Worm (Caenorhabditis elegans) whole organism, L4 larva: ENCODE results near the gene srbc-3.

Experiments used
- F10B5.3 ChIP-seq: sonication (generic microtip); optimal IDR thresholded peaks from 2 replicates; lab custom pipeline; 2016; ENCODE audit warnings: mild to moderate bottlenecking, missing genetic modification characterization, missing compliant biosample characterization
- T20F7.1 ChIP-seq: fragments of 200-800 bp; sonication (Bioruptor generic); optimal IDR thresholded peaks from 2 replicates; lab custom pipeline; 2018; ENCODE audit warnings: mild to moderate bottlenecking, missing genetic modification characterization, missing compliant biosample characterization
- T26A8.4 ChIP-seq: fragments of 200-800 bp; sonication (Bioruptor generic); IDR thresholded peaks from 2 replicates; pipeline ENCODE4 v1.3.6; 2022; ENCODE audit warnings: missing genetic modification characterization, missing compliant biosample characterization
- Y75B8A.6 ChIP-seq: fragments of 200-800 bp; sonication (Bioruptor generic); IDR thresholded peaks from 2 replicates; pipeline ENCODE4 v1.3.6; 2022; ENCODE audit warnings: missing genetic modification reagents, missing genetic modification characterization, missing compliant biosample characterization
- ZK337.2 ChIP-seq: fragments of 200-800 bp; sonication (Bioruptor generic); IDR thresholded peaks from 2 replicates; pipeline ENCODE4 v1.3.6; 2022; ENCODE audit warnings: missing genetic modification reagents, missing genetic modification characterization, missing compliant biosample characterization
- aha-1 ChIP-seq: fragments of 150-350 bp; peaks from one replicate; lab custom pipeline; 2014; ENCODE audit warnings: missing biosample characterization, missing genetic modification characterization
- ceh-44 ChIP-seq: fragments of 200-800 bp; sonication (Bioruptor generic); IDR thresholded peaks from 2 replicates; pipeline ENCODE4 v1.3.6; 2022; ENCODE audit warnings: missing genetic modification reagents, missing genetic modification characterization, missing compliant biosample characterization
- ces-1 ChIP-seq: fragments of 150-350 bp; sonication (generic microtip); optimal IDR thresholded peaks from 4 replicates; lab custom pipeline; 2014; ENCODE audit warnings: missing biosample characterization, missing genetic modification reagents, missing genetic modification characterization
- ctbp-1 ChIP-seq: fragments of 200-800 bp; sonication (Bioruptor generic); IDR thresholded peaks from 2 replicates; pipeline ENCODE4 v1.3.6; 2022; ENCODE audit warnings: missing genetic modification reagents, missing genetic modification characterization, missing compliant biosample characterization
- daf-12 ChIP-seq: fragments of 150-350 bp; optimal IDR thresholded peaks from 2 replicates; lab custom pipeline; 2014; ENCODE audit warnings: missing biosample characterization, missing genetic modification reagents, missing genetic modification characterization
- daf-16 ChIP-seq, 3 experiments: sonication (generic microtip); optimal IDR thresholded peaks; 2 replicates each; lab custom pipeline; 2016 to 2017; ENCODE audit warnings: missing genetic modification characterization in 3 of 3, missing genetic modification reagents in 3 of 3, mild to moderate bottlenecking in 2 of 3, missing compliant biosample characterization in 2 of 3, missing biosample characterization in 1 of 3, moderate library complexity in 1 of 3
- duxl-1 ChIP-seq: sonication (generic microtip); optimal IDR thresholded peaks from 2 replicates; lab custom pipeline; 2016; ENCODE audit warnings: mild to moderate bottlenecking, missing genetic modification characterization, moderate library complexity, missing compliant biosample characterization; ENCODE audit not compliant: poor library complexity
- dve-1 ChIP-seq: sonication (generic microtip); optimal IDR thresholded peaks from 2 replicates; lab custom pipeline; 2017; ENCODE audit warnings: antibody characterized with exemption, mild to moderate bottlenecking, missing genetic modification characterization, missing compliant biosample characterization; ENCODE audit not compliant: insufficient read depth
- fkh-10 ChIP-seq: fragments of 150-350 bp; optimal IDR thresholded peaks from 2 replicates; lab custom pipeline; 2014; ENCODE audit warnings: missing biosample characterization, missing genetic modification reagents, missing genetic modification characterization
- hlh-11 ChIP-seq: fragments of 200-800 bp; sonication (Bioruptor generic); optimal IDR thresholded peaks from 2 replicates; lab custom pipeline; 2018; ENCODE audit warnings: mild to moderate bottlenecking, missing genetic modification characterization, missing compliant biosample characterization
- lin-15B ChIP-seq: fragments of 150-350 bp; sonication (generic microtip); optimal IDR thresholded peaks from 3 replicates; lab custom pipeline; 2014; ENCODE audit warnings: missing biosample characterization, missing genetic modification characterization
- lin-29 ChIP-seq: fragments of 200-800 bp; sonication (Bioruptor generic); IDR thresholded peaks from 2 replicates; pipeline ENCODE4 v1.3.6; 2022; ENCODE audit warnings: missing genetic modification reagents, missing genetic modification characterization, missing compliant biosample characterization
- lin-38 ChIP-seq: fragments of 200-800 bp; sonication (Bioruptor generic); IDR thresholded peaks from 2 replicates; pipeline ENCODE4 v1.3.6; 2022; ENCODE audit warnings: missing genetic modification reagents, missing genetic modification characterization, missing compliant biosample characterization
- lsy-2 ChIP-seq, 2 experiments: fragments of 150-350 bp in 1 of 2; sonication (generic microtip) in 1 of 2; optimal IDR thresholded peaks; 2 replicates each; lab custom pipeline; 2014 to 2017; ENCODE audit warnings: missing biosample characterization in 2 of 2, missing genetic modification characterization in 2 of 2
- madf-5 ChIP-seq, 2 experiments: fragments of 200-800 bp; sonication (Bioruptor generic); IDR thresholded peaks; 2 replicates each; pipeline ENCODE4 v1.3.6; 2022; ENCODE audit warnings: missing compliant biosample characterization in 2 of 2, missing genetic modification characterization in 2 of 2
- mdt-29 ChIP-seq: fragments of 200-800 bp; sonication (Bioruptor generic); IDR thresholded peaks from 2 replicates; pipeline ENCODE4 v1.3.6; 2022; ENCODE audit warnings: missing genetic modification reagents, missing genetic modification characterization, missing compliant biosample characterization
- mes-2 ChIP-seq: sonication (generic microtip); optimal IDR thresholded peaks from 2 replicates; lab custom pipeline; 2016; ENCODE audit warnings: missing genotype, mild to moderate bottlenecking, missing genetic modification characterization, missing compliant biosample characterization; ENCODE audit not compliant: poor library complexity, severe bottlenecking
- nhr-10 ChIP-seq: fragments of 150-350 bp; optimal IDR thresholded peaks from 2 replicates; lab custom pipeline; 2014; ENCODE audit warnings: missing biosample characterization, missing genetic modification characterization
- nhr-102 ChIP-seq: sonication (generic microtip); optimal IDR thresholded peaks from 2 replicates; lab custom pipeline; 2016; ENCODE audit warnings: mild to moderate bottlenecking, missing genetic modification characterization, moderate library complexity, missing compliant biosample characterization
- nhr-28 ChIP-seq: fragments of 150-350 bp; optimal IDR thresholded peaks from 2 replicates; lab custom pipeline; 2014; ENCODE audit warnings: missing biosample characterization, missing genetic modification characterization
- nhr-6 ChIP-seq: fragments of 150-350 bp; optimal IDR thresholded peaks from 2 replicates; lab custom pipeline; 2014; ENCODE audit warnings: missing biosample characterization, missing genetic modification characterization
- pha-4 ChIP-seq, 2 experiments: fragments of 150-350 bp in 1 of 2; fragments of 200-800 bp in 1 of 2; sonication (Bioruptor generic) in 1 of 2; IDR thresholded peaks in 1 of 2; optimal IDR thresholded peaks in 1 of 2; 2 replicates each; pipeline versions ENCODE4 v1.3.6 to Lab custom; 2014 to 2022; ENCODE audit warnings: missing genetic modification characterization in 2 of 2, missing genetic modification reagents in 2 of 2, missing biosample characterization in 1 of 2, missing compliant biosample characterization in 1 of 2
- set-16 ChIP-seq: fragments of 200-800 bp; sonication (Bioruptor generic); IDR thresholded peaks from 2 replicates; pipeline ENCODE4 v1.3.6; 2022; ENCODE audit warnings: missing genetic modification reagents, missing genetic modification characterization, missing compliant biosample characterization
- snpc-4 ChIP-seq: fragments of 150-350 bp; optimal IDR thresholded peaks from 2 replicates; lab custom pipeline; 2014; ENCODE audit warnings: missing biosample characterization, missing genetic modification characterization
- tag-97 ChIP-seq: fragments of 200-800 bp; sonication (Bioruptor generic); IDR thresholded peaks from 2 replicates; pipeline ENCODE4 v1.3.6; 2022; ENCODE audit warnings: missing genetic modification characterization, missing compliant biosample characterization
- tra-1 ChIP-seq: fragments of 200-800 bp; sonication (Bioruptor generic); IDR thresholded peaks from 2 replicates; pipeline ENCODE4 v1.3.6; 2022; ENCODE audit warnings: missing genetic modification reagents, missing genetic modification characterization, missing compliant biosample characterization
- unc-62 ChIP-seq, 3 experiments: fragments of 150-350 bp in 1 of 3; sonication (generic microtip); optimal IDR thresholded peaks in 2 of 3; peaks in 1 of 3; 1 replicate in 1 of 3; 2 replicates in 2 of 3; lab custom pipeline; 2014 to 2017; ENCODE audit warnings: missing biosample characterization in 3 of 3, missing genetic modification characterization in 3 of 3, missing genetic modification reagents in 3 of 3, missing genotype in 1 of 3
- ztf-7 ChIP-seq: fragments of 150-350 bp; optimal IDR thresholded peaks from 2 replicates; lab custom pipeline; 2014; ENCODE audit warnings: missing biosample characterization, missing genetic modification characterization

Gene srbc-3

ce11 chrV:3308169-3308568 is at the start of gene srbc-3:
TSS of gene srbc-3 (plus strand) at chrV:3308469.
- TF ChIP-seq fkh-10 (GFP tag; lab: Kevin White, UChicago) (no peak), T26A8.4 (GFP tag; lab: Robert Waterston, UW) (no peak), lin-29 (no peak), unc-62 (GFP tag; optimal IDR thresholded peaks at IDR 0.05 in 1 of 2; lab: Kevin White, UChicago) (peak in 1 of 2 experiments; percentile 67), unc-62 (tag; optimal IDR thresholded peaks at IDR 0.05; lab: Kevin White, UChicago) (no peak), ZK337.2 (GFP tag; lab: Robert Waterston, UW) (no peak), mes-2 (tag; lab: Kevin White, UChicago) (no peak), ctbp-1 (GFP tag; lab: Robert Waterston, UW) (no peak)

- no peak for TF ChIP-seq mdt-29 (GFP tag; lab: Robert Waterston, UW)
- TF ChIP-seq duxl-1 (tag; lab: Kevin White, UChicago): no peak
- no peak for TF ChIP-seq ceh-44 (GFP tag; lab: Robert Waterston, UW)
- no peak for TF ChIP-seq tra-1 (GFP tag; lab: Robert Waterston, UW)
- peak; percentile 70 for TF ChIP-seq aha-1 (tag; lab: Kevin White, UChicago)
- TF ChIP-seq daf-16 (GFP tag; optimal IDR thresholded peaks at IDR 0.05; lab: Kevin White, UChicago): peak in 1 of 2 experiments; percentile 80
- no peak for TF ChIP-seq daf-16 (tag; optimal IDR thresholded peaks at IDR 0.05; lab: Kevin White, UChicago)
- TF ChIP-seq T26A8.4 (GFP tag; lab: Robert Waterston, UW): no peak
- TF ChIP-seq tag-97 (GFP tag; lab: Robert Waterston, UW): no peak
- peak; percentile 45 for TF ChIP-seq hlh-11
- TF ChIP-seq ztf-7 (tag; lab: Kevin White, UChicago): no peak
- TF ChIP-seq lin-15B (tag; lab: Kevin White, UChicago): no peak
- TF ChIP-seq ces-1 (GFP tag; lab: Kevin White, UChicago): no peak
- no peak for TF ChIP-seq set-16
- TF ChIP-seq madf-5 (GFP tag; IDR thresholded peaks at IDR 0.05; lab: Robert Waterston, UW): no peak
- no peak for TF ChIP-seq lin-38 (GFP tag; lab: Robert Waterston, UW)
- no peak for TF ChIP-seq nhr-6
- TF ChIP-seq daf-12 (tag; lab: Kevin White, UChicago): no peak
- TF ChIP-seq dve-1 (tag; lab: Kevin White, UChicago): no peak
- TF ChIP-seq F10B5.3: no peak
- no peak for TF ChIP-seq nhr-10 (tag; lab: Kevin White, UChicago)
- no peak for TF ChIP-seq snpc-4 (tag; lab: Kevin White, UChicago)
Observed at ce11 chrV:3259168-3259622, 49.1 kb upstream of the srbc-3 start, which contains the start of gene T28A11.16. TSS of gene T28A11.16 (minus strand) at chrV:3259218.

- TF ChIP-seq pha-4 (GFP tag; IDR thresholded peaks at IDR 0.05; lab: Robert Waterston, UW) (no peak), pha-4 (tag; optimal IDR thresholded peaks at IDR 0.05; lab: Kevin White, UChicago) (no peak), T20F7.1 (GFP tag; lab: Kevin White, UChicago) (no peak), Y75B8A.6 (GFP tag; lab: Robert Waterston, UW) (no peak), lin-15B (tag; lab: Kevin White, UChicago) (no peak), madf-5 (GFP tag; IDR thresholded peaks at IDR 0.05; lab: Robert Waterston, UW) (no peak), dve-1 (tag; lab: Kevin White, UChicago) (no peak), lsy-2 (tag; optimal IDR thresholded peaks at IDR 0.05; lab: Kevin White, UChicago) (no peak), daf-12 (tag; lab: Kevin White, UChicago) (no peak), nhr-28 (tag; lab: Kevin White, UChicago) (no peak)
Observed at ce11 chrV:3260075-3260474, 48.2 kb upstream of the srbc-3 start, which contains the start of gene srbc-5. TSS of gene srbc-5 (plus strand) at chrV:3260375.

- TF ChIP-seq nhr-102 (tag; lab: Kevin White, UChicago): no peak
Observed at ce11 chrV:3266189-3266588, 42.1 kb upstream of the srbc-3 start, which contains the start of gene T28A11.17. TSS of gene T28A11.17 (minus strand) at chrV:3266289.
